Worm (Caenorhabditis elegans) whole organism, young adult: Measurements from ENCODE around the gene ZK354.9.
A peak's percentile ranks its signal among the peaks of the same experiment; 100 is the strongest.

Experiments
- B0035.1 ChIP-seq: sonication (generic microtip); optimal IDR thresholded peaks from 2 replicates; lab custom pipeline; 2016; ENCODE audit warnings: missing genetic modification characterization, mild to moderate bottlenecking, missing compliant biosample characterization, missing genotype, missing genetic modification reagents
- B0261.1 ChIP-seq: sonication (generic microtip); optimal IDR thresholded peaks from 2 replicates; lab custom pipeline; 2016; ENCODE audit warnings: mild to moderate bottlenecking, missing genetic modification characterization, moderate library complexity, missing compliant biosample characterization
- Y56A3A.18 ChIP-seq: fragments of 200-800 bp; sonication (Bioruptor generic); IDR thresholded peaks from 2 replicates; pipeline ENCODE4 v1.3.6; 2022; ENCODE audit warnings: missing genetic modification reagents, missing genetic modification characterization, missing compliant biosample characterization
- Y67H2A.10 ChIP-seq: fragments of 200-800 bp; sonication (Bioruptor generic); conservative IDR thresholded peaks from 2 replicates; pipeline ENCODE4 v1.3.6; 2022; ENCODE audit warnings: missing genetic modification reagents, missing genetic modification characterization, missing compliant biosample characterization
- aptf-3 ChIP-seq: fragments of 200-800 bp; sonication (Bioruptor generic); IDR thresholded peaks from 2 replicates; pipeline ENCODE4 v1.3.6; 2022; ENCODE audit warnings: missing genetic modification characterization, missing compliant biosample characterization
- cebp-1 ChIP-seq, 2 experiments: fragments of 200-800 bp in 1 of 2; sonication (Bioruptor generic) in 1 of 2; sonication (generic microtip) in 1 of 2; IDR thresholded peaks in 1 of 2; optimal IDR thresholded peaks in 1 of 2; 2 replicates each; pipeline versions ENCODE4 v1.3.6 to Lab custom; 2017 to 2022; ENCODE audit warnings: missing compliant biosample characterization in 2 of 2, missing genetic modification characterization in 2 of 2, mild to moderate bottlenecking in 1 of 2, missing genetic modification reagents in 1 of 2, moderate library complexity in 1 of 2
- cebp-2 ChIP-seq: fragments of 200-800 bp; sonication (Bioruptor generic); IDR thresholded peaks from 2 replicates; pipeline ENCODE4 v1.3.6; 2022; ENCODE audit warnings: missing genetic modification characterization, missing compliant biosample characterization
- dpff-1 ChIP-seq: sonication (generic microtip); optimal IDR thresholded peaks from 2 replicates; lab custom pipeline; 2017; ENCODE audit warnings: mild to moderate bottlenecking, missing genetic modification characterization, missing compliant biosample characterization
- fkh-3 ChIP-seq: sonication (generic microtip); optimal IDR thresholded peaks from 2 replicates; lab custom pipeline; 2016; ENCODE audit warnings: mild to moderate bottlenecking, missing genetic modification characterization, missing compliant biosample characterization
- hlh-26 ChIP-seq: fragments of 200-800 bp; sonication (Bioruptor generic); conservative IDR thresholded peaks from 2 replicates; pipeline ENCODE4 v1.3.6; 2022; ENCODE audit warnings: missing genetic modification reagents, missing genetic modification characterization, missing compliant biosample characterization
- hmg-1.2 ChIP-seq: fragments of 200-800 bp; sonication (Bioruptor generic); IDR thresholded peaks from 2 replicates; pipeline ENCODE4 v1.3.6; 2022; ENCODE audit warnings: missing genetic modification reagents, missing genetic modification characterization, missing compliant biosample characterization
- hmg-20 ChIP-seq: fragments of 200-800 bp; sonication (Bioruptor generic); IDR thresholded peaks from 2 replicates; pipeline ENCODE4 v1.3.6; 2022; ENCODE audit warnings: missing genetic modification reagents, missing genetic modification characterization, missing compliant biosample characterization
- hrde-1 ChIP-seq: sonication (generic microtip); optimal IDR thresholded peaks from 2 replicates; lab custom pipeline; 2016; ENCODE audit warnings: missing genetic modification characterization, mild to moderate bottlenecking, missing compliant biosample characterization, moderate library complexity, missing genotype, missing genetic modification reagents, borderline replicate concordance
- let-607 ChIP-seq, 2 experiments: fragments of 200-800 bp in 1 of 2; sonication (Bioruptor generic) in 1 of 2; sonication (generic microtip) in 1 of 2; optimal IDR thresholded peaks; 2 replicates each; lab custom pipeline; 2016 to 2018; ENCODE audit warnings: mild to moderate bottlenecking in 2 of 2, missing compliant biosample characterization in 2 of 2, missing genetic modification characterization in 2 of 2, moderate library complexity in 2 of 2, missing genotype in 1 of 2
- lsl-1 ChIP-seq: fragments of 200-800 bp; sonication (Bioruptor generic); optimal IDR thresholded peaks from 2 replicates; lab custom pipeline; 2018; ENCODE audit warnings: mild to moderate bottlenecking, missing genetic modification characterization, moderate library complexity, missing compliant biosample characterization
- lsy-27 ChIP-seq: sonication (generic microtip); optimal IDR thresholded peaks from 2 replicates; lab custom pipeline; 2017; ENCODE audit warnings: missing genetic modification characterization, mild to moderate bottlenecking, missing compliant biosample characterization, antibody characterized with exemption, missing genotype, borderline replicate concordance; ENCODE audit not compliant: insufficient read depth
- nfya-2 ChIP-seq: fragments of 200-800 bp; sonication (Bioruptor generic); IDR thresholded peaks from 2 replicates; pipeline ENCODE4 v1.3.6; 2022; ENCODE audit warnings: missing genetic modification reagents, missing genetic modification characterization, missing compliant biosample characterization
- nhr-80 ChIP-seq: sonication (generic microtip); optimal IDR thresholded peaks from 2 replicates; lab custom pipeline; 2016; ENCODE audit warnings: missing genetic modification characterization, missing compliant biosample characterization
- rpc-1 ChIP-seq, 2 experiments: fragments of 150-350 bp in 1 of 2; sonication (generic microtip) in 1 of 2; optimal IDR thresholded peaks; 2 replicates each; lab custom pipeline; 2014 to 2018; ENCODE audit warnings: missing biosample characterization in 1 of 2, missing genetic modification characterization in 1 of 2, missing genetic modification reagents in 1 of 2, missing genotype in 1 of 2
- sea-2 ChIP-seq: fragments of 200-800 bp; sonication (Bioruptor generic); IDR thresholded peaks from 2 replicates; pipeline ENCODE4 v1.3.6; 2022; ENCODE audit warnings: missing genetic modification characterization, missing compliant biosample characterization
- snpc-1.1 ChIP-seq: sonication (generic microtip); optimal IDR thresholded peaks from 2 replicates; lab custom pipeline; 2017; ENCODE audit warnings: missing genetic modification characterization, mild to moderate bottlenecking, missing compliant biosample characterization, antibody characterized with exemption, moderate library complexity, missing genotype, missing genetic modification reagents; ENCODE audit not compliant: insufficient read depth
- snpc-4 ChIP-seq, 5 experiments: fragments of 150-350 bp in 1 of 5; sonication (generic microtip) in 4 of 5; optimal IDR thresholded peaks; 2 replicates each; lab custom pipeline; 2014 to 2018; ENCODE audit warnings: missing genetic modification characterization in 5 of 5, missing biosample characterization in 3 of 5, antibody characterized with exemption in 2 of 5, mild to moderate bottlenecking in 2 of 5, missing compliant biosample characterization in 2 of 5, missing genotype in 2 of 5, moderate library complexity in 2 of 5, missing genetic modification reagents in 1 of 5
- somi-1 ChIP-seq: fragments of 200-800 bp; sonication (Bioruptor generic); optimal IDR thresholded peaks from 2 replicates; lab custom pipeline; 2018; ENCODE audit warnings: mild to moderate bottlenecking, missing genetic modification characterization, missing compliant biosample characterization
- sptf-2 ChIP-seq: fragments of 200-800 bp; sonication (Bioruptor generic); optimal IDR thresholded peaks from 2 replicates; lab custom pipeline; 2018; ENCODE audit warnings: mild to moderate bottlenecking, missing genetic modification characterization, missing compliant biosample characterization
- tbp1 ChIP-seq: fragments of 200-800 bp; sonication (Bioruptor generic); optimal IDR thresholded peaks from 2 replicates; lab custom pipeline; 2018; ENCODE audit warnings: mild to moderate bottlenecking, missing genetic modification characterization, missing compliant biosample characterization
- zfh-2 ChIP-seq: fragments of 200-800 bp; sonication (Bioruptor generic); conservative IDR thresholded peaks from 2 replicates; pipeline ENCODE4 v1.3.6; 2022; ENCODE audit warnings: missing genetic modification reagents, missing genetic modification characterization, missing compliant biosample characterization
- ztf-18 ChIP-seq: sonication (generic microtip); optimal IDR thresholded peaks from 2 replicates; lab custom pipeline; 2016; ENCODE audit warnings: missing genotype, mild to moderate bottlenecking, missing genetic modification characterization, missing compliant biosample characterization

ZK354.9 gene

DNA sequence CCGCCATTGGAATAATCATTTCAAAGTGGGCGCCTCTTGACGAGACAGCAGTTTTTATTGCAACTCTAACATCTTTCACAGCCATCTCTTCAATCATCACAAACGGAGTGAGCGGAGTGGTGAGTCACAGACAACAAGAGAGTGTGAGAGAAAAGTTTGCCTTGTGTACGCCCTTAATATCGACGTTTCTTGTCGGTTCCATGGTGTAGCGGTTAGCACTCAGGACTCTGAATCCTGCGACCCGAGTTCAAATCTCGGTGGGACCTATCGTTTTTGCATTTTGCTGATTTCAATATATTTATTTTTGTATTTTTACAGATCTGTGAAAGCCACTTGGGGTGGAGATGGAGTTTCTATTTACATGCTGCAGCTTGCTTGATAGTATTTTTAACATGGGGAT, 26.6 kb upstream of the ZK354.9 start (continued):
- TF ChIP-seq nfya-2 (no peak), tbp1 (GFP tag; lab: Kevin White, UChicago) (peak; percentile 96), let-607 (tag; optimal IDR thresholded peaks at IDR 0.05; lab: Kevin White, UChicago) (peak in 1 of 2 experiments; percentile 45), aptf-3 (GFP tag; lab: Robert Waterston, UW) (no peak), hrde-1 (no peak), hmg-20 (GFP tag; lab: Robert Waterston, UW) (no peak), dpff-1 (no peak), lsl-1 (GFP tag; lab: Kevin White, UChicago) (no peak), rpc-1 (optimal IDR thresholded peaks at IDR 0.05; lab: Kevin White, UChicago) (peak; percentile 78), rpc-1 (tag; optimal IDR thresholded peaks at IDR 0.05; lab: Kevin White, UChicago) (peak; percentile 85)

- TF ChIP-seq lsy-27 (tag; lab: Kevin White, UChicago) (no peak), somi-1 (peak; percentile 4), hlh-26 (GFP tag; lab: Robert Waterston, UW) (no peak), ztf-18 (tag; lab: Kevin White, UChicago) (no peak)
Measured at ce11 chrIV:5333484-5333883, 25.5 kb upstream of the ZK354.9 start.

ce11 chrIV:5332178-5332577, 24.2 kb upstream of the ZK354.9 start, which contains the start of gene Y4C6B.3:
TSS of gene Y4C6B.3 (plus strand) at chrIV:5332478.
- TF ChIP-seq B0261.1 (tag; lab: Kevin White, UChicago) (no peak), hlh-26 (GFP tag; lab: Robert Waterston, UW) (no peak), hrde-1 (no peak), nhr-80 (tag; lab: Kevin White, UChicago) (no peak), Y67H2A.10 (GFP tag; lab: Robert Waterston, UW) (no peak), snpc-4 (GFP tag; optimal IDR thresholded peaks at IDR 0.05; lab: Kevin White, UChicago) (no peak), snpc-4 (tag; optimal IDR thresholded peaks at IDR 0.05; lab: Kevin White, UChicago) (no peak), hmg-20 (GFP tag; lab: Robert Waterston, UW) (no peak), cebp-1 (GFP tag; IDR thresholded peaks at IDR 0.05; lab: Robert Waterston, UW) (no peak), cebp-1 (tag; optimal IDR thresholded peaks at IDR 0.05; lab: Kevin White, UChicago) (no peak), cebp-2 (GFP tag; lab: Robert Waterston, UW) (no peak)

DNA sequence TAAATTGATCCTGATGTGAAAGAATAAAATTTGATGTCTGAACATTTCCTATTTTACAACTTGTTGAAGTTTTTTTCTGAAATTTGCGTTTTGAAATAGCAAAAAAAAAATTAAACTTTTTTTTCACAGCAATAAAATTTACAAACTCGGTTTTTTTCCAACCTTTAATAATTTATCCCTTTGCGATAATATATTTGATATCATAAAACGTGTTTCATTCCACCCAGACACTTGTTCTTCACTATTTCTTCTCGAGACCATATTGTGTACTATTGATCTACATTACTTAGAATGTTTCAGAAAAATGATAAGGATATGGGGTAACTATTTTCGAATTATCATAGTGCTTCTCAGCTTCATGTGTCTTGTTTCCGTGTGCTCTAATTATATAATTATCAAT, 18.2 kb upstream of the ZK354.9 start, which contains the start of gene Y4C6B.4:
Y4C6B.4 (plus strand) TSS at position 301 of the 400 bp plus-strand sequence.
- TF ChIP-seq sea-2 (GFP tag; lab: Robert Waterston, UW): no peak
- no peak for TF ChIP-seq snpc-1.1 (tag; lab: Kevin White, UChicago)
- TF ChIP-seq fkh-3 (tag; lab: Kevin White, UChicago): no peak
- no peak for TF ChIP-seq B0035.1 (tag; lab: Kevin White, UChicago)
- no peak for TF ChIP-seq B0261.1 (tag; lab: Kevin White, UChicago)
- TF ChIP-seq Y56A3A.18 (GFP tag; lab: Robert Waterston, UW): no peak
- TF ChIP-seq sptf-2 (GFP tag; lab: Kevin White, UChicago): no peak
- TF ChIP-seq zfh-2 (GFP tag; lab: Robert Waterston, UW): no peak
- TF ChIP-seq, all 124 proteins: peak for 0

DNA sequence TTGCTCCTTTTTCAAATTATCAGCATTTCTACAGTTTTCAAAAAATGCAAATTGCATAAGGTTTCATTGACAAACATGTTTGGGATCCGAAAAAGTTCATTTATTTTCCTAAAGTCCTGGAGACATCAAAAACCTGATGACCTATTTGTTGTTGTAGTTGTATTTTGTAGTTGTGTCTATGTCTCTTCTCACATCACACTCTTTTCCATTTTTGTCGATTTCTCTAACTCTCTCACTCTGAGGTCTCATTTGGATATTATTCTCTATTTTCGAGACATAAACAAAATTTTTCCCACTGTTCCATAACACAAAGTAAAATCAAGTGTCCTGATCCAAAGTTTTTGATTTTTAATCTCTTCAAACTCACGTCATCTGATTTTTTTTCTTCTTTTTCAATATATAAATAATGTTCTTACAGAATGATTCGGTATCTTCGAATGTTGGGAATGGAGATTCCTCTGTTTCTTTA, 10.9 kb upstream of the ZK354.9 start, which contains the start of gene slc-46A:
slc-46A (plus strand) TSS at position 419 of the 469 bp plus-strand sequence.
- no peak for TF ChIP-seq let-607 (tag; optimal IDR thresholded peaks at IDR 0.05; lab: Kevin White, UChicago)
- TF ChIP-seq snpc-4 (GFP tag; optimal IDR thresholded peaks at IDR 0.05; lab: Kevin White, UChicago): no peak
- TF ChIP-seq snpc-4 (tag; optimal IDR thresholded peaks at IDR 0.05; lab: Kevin White, UChicago): peak in 1 of 4 experiments; percentile 16
- TF ChIP-seq hmg-1.2 (GFP tag; lab: Robert Waterston, UW): peak; percentile 75
- TF ChIP-seq fkh-3 (tag; lab: Kevin White, UChicago): no peak
